Fruit fly (Drosophila melanogaster) whole organism: Measurements from ENCODE around the gene CG4733.

Experiments used
- CG8478 ChIP-seq: fragments of >200 bp; optimal IDR thresholded peaks from 2 replicates; lab custom pipeline; 2018; ENCODE audit warnings: inconsistent platforms
- Dll ChIP-seq: fragments of >200 bp; optimal IDR thresholded peaks from 2 replicates; lab custom pipeline; 2017
- EcR ChIP-seq, 2 experiments: fragments of >200 bp; optimal IDR thresholded peaks; 2 replicates each; lab custom pipeline; 2017; ENCODE audit warnings: missing biosample characterization in 2 of 2, missing genetic modification characterization in 2 of 2, missing genetic modification reagents in 2 of 2
- pan ChIP-seq: fragments of >200 bp; optimal IDR thresholded peaks from 2 replicates; lab custom pipeline; 2017
- psq ChIP-seq: fragments of >200 bp; optimal IDR thresholded peaks from 2 replicates; lab custom pipeline; 2017
- usp ChIP-seq: fragments of >200 bp; optimal IDR thresholded peaks from 2 replicates; lab custom pipeline; 2017; ENCODE audit warnings: missing biosample characterization, missing genetic modification characterization, mixed read lengths

CG4733 gene

dm6 chr3R:19902926-19903739, 12.6 kb downstream of the CG4733 start, which contains the start of gene ClpX:
ClpX (minus strand) TSS chr3R:19903689.
- TF ChIP-seq Dll (no peak), CG8478 (no peak), pan (lab: Kevin White, UChicago) (no peak), usp (GFP tag; lab: Kevin White, UChicago) (no peak), psq (lab: Kevin White, UChicago) (no peak), EcR (GFP tag; optimal IDR thresholded peaks at IDR 0.05; lab: Kevin White, UChicago) (no peak)

- TF ChIP-seq Dll (no peak), psq (lab: Kevin White, UChicago) (no peak), usp (GFP tag; lab: Kevin White, UChicago) (no peak), EcR (GFP tag; optimal IDR thresholded peaks at IDR 0.05; lab: Kevin White, UChicago) (no peak), pan (lab: Kevin White, UChicago) (no peak), CG8478 (no peak)
Measured at dm6 chr3R:19904865-19905373, 14.4 kb downstream of the CG4733 start, which contains the start of the genes Surf6 and RhoGAP92B. Surf6 (minus strand) TSS chr3R:19904868. RhoGAP92B (plus strand) TSS chr3R:19905164.

dm6 chr3R:19905932-19906439, 15.5 kb downstream of the CG4733 start:
- no peak for TF ChIP-seq EcR (GFP tag; optimal IDR thresholded peaks at IDR 0.05; lab: Kevin White, UChicago)
- no peak for TF ChIP-seq pan (lab: Kevin White, UChicago)
- TF ChIP-seq CG8478, result no peak
- TF ChIP-seq psq (lab: Kevin White, UChicago), result no peak
- TF ChIP-seq usp (GFP tag; lab: Kevin White, UChicago), result no peak
- TF ChIP-seq Dll, result no peak

- no peak for TF ChIP-seq usp (GFP tag; lab: Kevin White, UChicago)
- TF ChIP-seq EcR (GFP tag; optimal IDR thresholded peaks at IDR 0.05; lab: Kevin White, UChicago), result no peak
- TF ChIP-seq psq (lab: Kevin White, UChicago), result no peak
- TF ChIP-seq pan (lab: Kevin White, UChicago), result no peak
- no peak for TF ChIP-seq Dll
Measured at dm6 chr3R:19908863-19909343, 18.4 kb downstream of the CG4733 start.

dm6 chr3R:19909541-19910182, 19.2 kb downstream of the CG4733 start:
- TF ChIP-seq CG8478 (no peak), psq (lab: Kevin White, UChicago) (no peak), Dll (no peak), usp (GFP tag; lab: Kevin White, UChicago) (no peak), EcR (GFP tag; optimal IDR thresholded peaks at IDR 0.05; lab: Kevin White, UChicago) (no peak), pan (lab: Kevin White, UChicago) (no peak)

- TF ChIP-seq usp (GFP tag; lab: Kevin White, UChicago) (no peak), Dll (no peak), CG8478 (no peak), EcR (GFP tag; optimal IDR thresholded peaks at IDR 0.05; lab: Kevin White, UChicago) (no peak), pan (lab: Kevin White, UChicago) (no peak), psq (lab: Kevin White, UChicago) (no peak)
Measured at dm6 chr3R:19910302-19911029, 20.0 kb downstream of the CG4733 start.

- TF ChIP-seq psq (lab: Kevin White, UChicago), result no peak
- TF ChIP-seq usp (GFP tag; lab: Kevin White, UChicago), result no peak
- TF ChIP-seq EcR (GFP tag; optimal IDR thresholded peaks at IDR 0.05; lab: Kevin White, UChicago), result no peak
- no peak for TF ChIP-seq pan (lab: Kevin White, UChicago)
- TF ChIP-seq Dll, result no peak
- TF ChIP-seq CG8478, result no peak
Measured at dm6 chr3R:19911030-19911429, 20.5 kb downstream of the CG4733 start.

dm6 chr3R:19915312-19915711, 24.8 kb downstream of the CG4733 start, which contains the start of the genes Xport-A and Xport-B:
Xport-A (minus strand) TSS chr3R:19915412.
Xport-B (minus strand) TSS chr3R:19915412.
- TF ChIP-seq pan (lab: Kevin White, UChicago), result no peak
- TF ChIP-seq EcR (GFP tag; optimal IDR thresholded peaks at IDR 0.05; lab: Kevin White, UChicago), result no peak
- no peak for TF ChIP-seq Dll
- no peak for TF ChIP-seq CG8478
- TF ChIP-seq usp (GFP tag; lab: Kevin White, UChicago), result no peak
- TF ChIP-seq psq (lab: Kevin White, UChicago), result no peak

dm6 chr3R:19917739-19918138, 27.2 kb downstream of the CG4733 start, which contains the start of gene CG4465:
CG4465 (minus strand) TSS chr3R:19917839.
- TF ChIP-seq Dll, result no peak
- TF ChIP-seq psq (lab: Kevin White, UChicago), result no peak
- no peak for TF ChIP-seq EcR (GFP tag; optimal IDR thresholded peaks at IDR 0.05; lab: Kevin White, UChicago)

- TF ChIP-seq EcR (GFP tag; optimal IDR thresholded peaks at IDR 0.05; lab: Kevin White, UChicago), result no peak
Measured at dm6 chr3R:19918207-19918606, 27.7 kb downstream of the CG4733 start, which contains the start of gene CG4770. CG4770 (plus strand) TSS chr3R:19918507.

dm6 chr3R:19924331-19924730, 33.8 kb downstream of the CG4733 start:
- TF ChIP-seq psq (lab: Kevin White, UChicago) (no peak), pan (lab: Kevin White, UChicago) (no peak), Dll (no peak), CG8478 (no peak), EcR (GFP tag; optimal IDR thresholded peaks at IDR 0.05; lab: Kevin White, UChicago) (no peak), usp (GFP tag; lab: Kevin White, UChicago) (no peak)
